Fruit fly (Drosophila melanogaster): ENCODE results near the gene Rhau.

DNA sequence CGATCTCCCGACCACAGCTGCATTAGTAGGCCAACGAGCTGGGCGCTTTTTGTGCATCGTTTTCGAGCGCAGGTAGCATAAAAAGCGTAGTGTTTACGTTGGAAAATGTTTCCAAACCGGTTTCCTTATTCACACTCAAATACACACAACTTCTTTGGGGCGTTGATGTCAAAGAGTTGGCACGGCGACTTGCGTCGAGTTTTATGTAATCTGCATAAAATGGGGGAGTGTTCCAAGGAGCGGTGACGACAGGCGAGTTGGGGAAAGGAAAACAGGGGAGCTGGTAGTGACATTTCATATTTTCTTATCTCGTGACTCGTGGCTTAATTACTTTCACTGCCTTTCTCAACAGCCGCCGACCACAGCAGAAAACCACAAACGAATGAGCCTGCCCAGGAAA is 36.9 kb upstream of the Rhau start:
- TF ChIP-seq en (GFP tag; optimal IDR thresholded peaks at IDR 0.05) = no peak
- no peak for TF ChIP-seq otp (GFP tag; IDR thresholded peaks at IDR 0.05)
- TF ChIP-seq prd (optimal IDR thresholded peaks at IDR 0.05) = no peak
- TF ChIP-seq prd (GFP tag; IDR thresholded peaks at IDR 0.05) = no peak
- no peak for TF ChIP-seq CG34422 (GFP tag; IDR thresholded peaks at IDR 0.05)
- TF ChIP-seq zen (tag; optimal IDR thresholded peaks at IDR 0.05) = no peak

Data from whole organism, embryonic.